Fruit fly (Drosophila melanogaster) whole organism, embryonic: ENCODE results near the gene p23.

Experiments used
- Antp ChIP-seq: fragments of 200-800 bp; sonication (Bioruptor generic); optimal IDR thresholded peaks from 3 replicates; lab custom pipeline; 2016; ENCODE audit warnings: missing biosample characterization, missing genetic modification characterization
- Awh ChIP-seq: fragments of 200-800 bp; sonication (Bioruptor generic); IDR thresholded peaks from 2 replicates; pipeline ENCODE4, ENCODE4 v1.3.6; 2022; ENCODE audit warnings: missing biosample characterization, missing genetic modification characterization
- CG10431 ChIP-seq: fragments of 200-800 bp; sonication (Bioruptor generic); optimal IDR thresholded peaks from 3 replicates; lab custom pipeline; 2018; ENCODE audit warnings: missing biosample characterization, mild to moderate bottlenecking, missing genetic modification characterization
- CG10959 ChIP-seq: fragments of 200-800 bp; sonication (Bioruptor generic); IDR thresholded peaks from 2 replicates; pipeline ENCODE4 v1.3.6; 2022; ENCODE audit warnings: missing biosample characterization, missing genetic modification characterization
- CG11695 ChIP-seq: fragments of 200-800 bp; sonication (Bioruptor generic); IDR thresholded peaks from 3 replicates; pipeline ENCODE4 v1.3.6; 2022; ENCODE audit warnings: missing biosample characterization, missing genetic modification characterization
- CG12769 ChIP-seq: fragments of 200-800 bp; sonication (Bioruptor generic); optimal IDR thresholded peaks from 2 replicates; lab custom pipeline; 2019; ENCODE audit warnings: missing biosample characterization, mild to moderate bottlenecking, missing genetic modification characterization, moderate library complexity
- CG13287 ChIP-seq: fragments of 200-800 bp; sonication (Bioruptor generic); IDR thresholded peaks from 2 replicates; pipeline ENCODE4 v1.3.6; 2022; ENCODE audit warnings: missing biosample characterization, missing genetic modification characterization; ENCODE audit not compliant: partially characterized antibody
- CG15269 ChIP-seq: fragments of 200-800 bp; sonication (Bioruptor generic); optimal IDR thresholded peaks from 2 replicates; lab custom pipeline; 2018; ENCODE audit warnings: missing biosample characterization, mild to moderate bottlenecking, missing genetic modification characterization, moderate library complexity
- CG15514 ChIP-seq: fragments of 200-800 bp; sonication (Bioruptor generic); optimal IDR thresholded peaks from 3 replicates; lab custom pipeline; 2017; ENCODE audit warnings: missing biosample characterization, missing genetic modification characterization, mild to moderate bottlenecking, moderate library complexity, missing genetic modification reagents
- CG16863 ChIP-seq: fragments of 200-800 bp; sonication (Bioruptor generic); optimal IDR thresholded peaks from 3 replicates; lab custom pipeline; 2016; ENCODE audit warnings: missing biosample characterization, missing genetic modification characterization
- CG31365 ChIP-seq: fragments of 200-800 bp; sonication (Bioruptor generic); optimal IDR thresholded peaks from 2 replicates; lab custom pipeline; 2018; ENCODE audit warnings: missing biosample characterization, mild to moderate bottlenecking, missing genetic modification characterization
- CG32772 ChIP-seq: fragments of 200-800 bp; sonication (Bioruptor generic); IDR thresholded peaks from 2 replicates; pipeline ENCODE4 v1.3.6; 2022; ENCODE audit warnings: missing biosample characterization, missing genetic modification characterization
- CG3281 ChIP-seq: fragments of 200-800 bp; sonication (Bioruptor generic); optimal IDR thresholded peaks from 3 replicates; lab custom pipeline; 2017; ENCODE audit warnings: missing biosample characterization, mild to moderate bottlenecking, missing genetic modification characterization
- CG34376 ChIP-seq: fragments of 200-800 bp; sonication (Bioruptor generic); optimal IDR thresholded peaks from 2 replicates; lab custom pipeline; 2018; ENCODE audit warnings: missing biosample characterization, mild to moderate bottlenecking, missing genetic modification characterization
- CG42726 ChIP-seq: fragments of 200-800 bp; sonication (Bioruptor generic); IDR thresholded peaks from 2 replicates; pipeline ENCODE4 v1.3.6; 2022; ENCODE audit warnings: missing biosample characterization, missing genetic modification characterization; ENCODE audit not compliant: partially characterized antibody
- CG4282 ChIP-seq: fragments of 200-800 bp; sonication (Bioruptor generic); optimal IDR thresholded peaks from 2 replicates; lab custom pipeline; 2016; ENCODE audit warnings: missing biosample characterization, missing genetic modification characterization
- CG5245 ChIP-seq: fragments of 200-800 bp; sonication (Bioruptor generic); optimal IDR thresholded peaks from 3 replicates; lab custom pipeline; 2016; ENCODE audit warnings: missing biosample characterization, missing genetic modification characterization
- CG7357 ChIP-seq: fragments of 200-800 bp; sonication (Bioruptor generic); IDR thresholded peaks from 3 replicates; pipeline ENCODE4 v1.3.6; 2022; ENCODE audit warnings: missing biosample characterization, missing genetic modification characterization
- CG7556 ChIP-seq: fragments of 200-800 bp; sonication (Bioruptor generic); optimal IDR thresholded peaks from 2 replicates; lab custom pipeline; 2017; ENCODE audit warnings: missing biosample characterization, mild to moderate bottlenecking, missing genetic modification characterization
- CG7987 ChIP-seq: fragments of 200-800 bp; sonication (Bioruptor generic); optimal IDR thresholded peaks from 2 replicates; lab custom pipeline; 2018; ENCODE audit warnings: missing biosample characterization, mild to moderate bottlenecking, missing genetic modification characterization, moderate library complexity
- Dad ChIP-seq: fragments of 200-800 bp; sonication (Bioruptor generic); optimal IDR thresholded peaks from 3 replicates; lab custom pipeline; 2016; ENCODE audit warnings: missing biosample characterization, missing genetic modification characterization
- Doc3 ChIP-seq: fragments of 200-800 bp; sonication (Bioruptor generic); IDR thresholded peaks from 3 replicates; pipeline ENCODE4 v1.3.6; 2022; ENCODE audit warnings: missing biosample characterization, missing genetic modification characterization; ENCODE audit not compliant: partially characterized antibody
- Dref ChIP-seq: fragments of 200-800 bp; sonication (Bioruptor generic); IDR thresholded peaks from 2 replicates; pipeline ENCODE4 v1.3.6; 2022; ENCODE audit warnings: missing biosample characterization, missing genetic modification characterization
- Gsc ChIP-seq: fragments of 200-800 bp; sonication (Bioruptor generic); IDR thresholded peaks from 2 replicates; pipeline ENCODE4 v1.3.6; 2022; ENCODE audit warnings: missing biosample characterization, missing genetic modification characterization
- HLH3B ChIP-seq: fragments of 200-800 bp; sonication (Bioruptor generic); IDR thresholded peaks from 2 replicates; pipeline ENCODE4 v1.3.6; 2022; ENCODE audit warnings: missing biosample characterization, missing genetic modification characterization
- Mes4 ChIP-seq: fragments of 200-800 bp; sonication (Bioruptor generic); optimal IDR thresholded peaks from 2 replicates; lab custom pipeline; 2016; ENCODE audit warnings: missing biosample characterization, missing genetic modification characterization
- Nf-YA ChIP-seq: fragments of 200-800 bp; sonication (Bioruptor generic); IDR thresholded peaks from 2 replicates; pipeline ENCODE4 v1.3.6; 2022; ENCODE audit warnings: missing biosample characterization, missing genetic modification characterization
- Opbp ChIP-seq: fragments of 200-800 bp; sonication (Bioruptor generic); IDR thresholded peaks from 3 replicates; pipeline ENCODE4 v1.3.6; 2022; ENCODE audit warnings: missing biosample characterization, missing genetic modification characterization; ENCODE audit not compliant: partially characterized antibody
- al ChIP-seq: fragments of 200-800 bp; sonication (Bioruptor generic); IDR thresholded peaks from 2 replicates; pipeline ENCODE4 v1.3.6; 2022; ENCODE audit warnings: missing biosample characterization, missing genetic modification characterization
- ato ChIP-seq: fragments of 200-800 bp; sonication (Bioruptor generic); IDR thresholded peaks from 2 replicates; pipeline ENCODE4 v1.3.6; 2022; ENCODE audit warnings: missing biosample characterization, missing genetic modification characterization; ENCODE audit not compliant: partially characterized antibody
- bigmax ChIP-seq: fragments of 200-800 bp; sonication (Bioruptor generic); optimal IDR thresholded peaks from 2 replicates; lab custom pipeline; 2018; ENCODE audit warnings: missing biosample characterization, mild to moderate bottlenecking, missing genetic modification characterization
- chinmo ChIP-seq: fragments of 200-800 bp; sonication (Bioruptor generic); IDR thresholded peaks from 4 replicates; pipeline ENCODE4 v1.3.6; 2022; ENCODE audit warnings: missing biosample characterization, missing genetic modification characterization; ENCODE audit not compliant: partially characterized antibody
- chn ChIP-seq: fragments of 200-800 bp; sonication (Bioruptor generic); optimal IDR thresholded peaks from 2 replicates; lab custom pipeline; 2016; ENCODE audit warnings: missing biosample characterization, missing genetic modification characterization
- disco-r ChIP-seq: fragments of 200-800 bp; sonication (Bioruptor generic); optimal IDR thresholded peaks from 2 replicates; lab custom pipeline; 2016; ENCODE audit warnings: missing biosample characterization, missing genetic modification characterization
- dmrt11E ChIP-seq: fragments of 200-800 bp; sonication (Bioruptor generic); optimal IDR thresholded peaks from 3 replicates; lab custom pipeline; 2018; ENCODE audit warnings: missing biosample characterization, mild to moderate bottlenecking, missing genetic modification characterization, moderate library complexity
- dpn ChIP-seq, 2 experiments: fragments of 200-800 bp; sonication (Bioruptor generic); optimal IDR thresholded peaks; 3 replicates each; lab custom pipeline; 2016; ENCODE audit warnings: missing biosample characterization in 2 of 2, missing genetic modification characterization in 2 of 2
- dysf ChIP-seq: fragments of 200-800 bp; sonication (Bioruptor generic); IDR thresholded peaks from 3 replicates; pipeline ENCODE4 v1.3.6; 2022; ENCODE audit warnings: missing biosample characterization, missing genetic modification characterization
- esg ChIP-seq: fragments of 200-800 bp; sonication (Bioruptor generic); conservative IDR thresholded peaks from 2 replicates; pipeline ENCODE4 v1.3.6; 2022; ENCODE audit warnings: missing biosample characterization, missing genetic modification characterization
- fd64A ChIP-seq: fragments of 200-800 bp; sonication (Bioruptor generic); optimal IDR thresholded peaks from 3 replicates; lab custom pipeline; 2018; ENCODE audit warnings: missing biosample characterization, mild to moderate bottlenecking, missing genetic modification characterization
- fd96Cb ChIP-seq: fragments of 200-800 bp; sonication (Bioruptor generic); optimal IDR thresholded peaks from 2 replicates; lab custom pipeline; 2018; ENCODE audit warnings: missing biosample characterization, mild to moderate bottlenecking, missing genetic modification characterization, moderate library complexity
- grau ChIP-seq: fragments of 200-800 bp; optimal IDR thresholded peaks from 3 replicates; lab custom pipeline; 2019; ENCODE audit warnings: missing biosample characterization, mild to moderate bottlenecking, missing genetic modification characterization, moderate library complexity
- grn ChIP-seq: fragments of 200-800 bp; sonication (Bioruptor generic); optimal IDR thresholded peaks from 3 replicates; lab custom pipeline; 2017; ENCODE audit warnings: missing biosample characterization, missing genetic modification characterization
- gsb-n ChIP-seq: fragments of 200-800 bp; sonication (Bioruptor generic); optimal IDR thresholded peaks from 3 replicates; lab custom pipeline; 2018; ENCODE audit warnings: missing biosample characterization, mild to moderate bottlenecking, missing genetic modification characterization
- org-1 ChIP-seq: fragments of 200-800 bp; sonication (Bioruptor generic); optimal IDR thresholded peaks from 2 replicates; lab custom pipeline; 2017; ENCODE audit warnings: missing biosample characterization, missing genetic modification characterization
- pum ChIP-seq: fragments of 200-800 bp; sonication (Bioruptor generic); optimal IDR thresholded peaks from 2 replicates; lab custom pipeline; 2016; ENCODE audit warnings: missing biosample characterization, missing genetic modification characterization
- ro ChIP-seq: fragments of 200-800 bp; sonication (Bioruptor generic); IDR thresholded peaks from 2 replicates; pipeline ENCODE4 v1.3.6; 2022; ENCODE audit warnings: missing biosample characterization, missing genetic modification characterization
- salm ChIP-seq: fragments of 200-800 bp; sonication (Bioruptor generic); optimal IDR thresholded peaks from 2 replicates; lab custom pipeline; 2018; ENCODE audit warnings: missing biosample characterization, mild to moderate bottlenecking, missing genetic modification characterization
- trh ChIP-seq: fragments of 200-800 bp; sonication (Bioruptor generic); optimal IDR thresholded peaks from 2 replicates; lab custom pipeline; 2016; ENCODE audit warnings: missing biosample characterization, missing genetic modification characterization
- yki ChIP-seq: fragments of >200 bp; optimal IDR thresholded peaks from 3 replicates; lab custom pipeline; 2018
- zfh2 ChIP-seq: fragments of 200-800 bp; sonication (Bioruptor generic); optimal IDR thresholded peaks from 2 replicates; lab custom pipeline; 2016; ENCODE audit warnings: missing biosample characterization, missing genetic modification characterization

Gene p23

DNA sequence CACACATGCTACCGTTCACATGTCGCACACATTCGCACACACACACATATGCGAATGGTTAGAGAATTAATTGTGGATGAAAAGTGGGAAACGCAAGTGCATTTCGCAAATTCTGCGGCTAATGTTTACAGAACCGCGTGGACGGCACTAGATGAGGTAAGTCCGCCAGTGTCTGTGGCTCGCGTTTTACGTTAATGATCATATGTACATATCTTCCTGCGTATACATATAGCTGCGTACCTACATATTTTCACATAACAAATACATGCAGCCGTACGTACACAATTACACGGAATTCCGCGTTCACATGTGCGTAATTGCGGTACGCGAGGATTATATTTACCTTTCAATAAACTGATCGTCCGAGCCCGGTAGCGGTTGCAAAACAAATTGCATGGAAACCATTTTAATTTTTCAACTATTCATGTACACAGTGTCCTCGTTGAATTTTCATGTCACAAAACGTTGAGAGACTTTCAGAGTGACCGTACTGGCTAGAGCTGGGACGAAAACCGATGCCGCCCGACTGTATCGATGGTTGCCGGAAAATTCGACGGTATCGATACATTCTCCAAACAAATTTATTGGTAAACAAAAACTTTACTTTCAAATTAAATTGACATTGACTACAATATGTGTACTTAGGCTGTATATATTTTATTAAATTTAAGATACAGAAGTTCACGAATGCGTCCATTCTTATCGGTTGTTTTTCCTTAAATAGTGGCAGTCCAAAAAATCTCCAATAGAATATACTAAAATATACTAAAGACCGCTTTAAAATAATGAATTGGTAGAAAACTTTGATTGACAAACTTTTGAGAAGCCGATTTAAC is 47.6 kb downstream of the p23 start, which contains the start of gene hyd (continued):
- TF ChIP-seq CG12769 (tag; lab: Kevin White, UChicago) = no peak
- no peak for TF ChIP-seq esg (GFP tag; lab: Robert Waterston, UW)
- TF ChIP-seq CG10959 (GFP tag; lab: Robert Waterston, UW) = no peak
- TF ChIP-seq Doc3 (GFP tag; lab: Robert Waterston, UW) = peak; percentile 78; the same call in 2 of the 3 replicates
- no peak for TF ChIP-seq gsb-n (tag; lab: Kevin White, UChicago)
- TF ChIP-seq fd64A = no peak
- no peak for TF ChIP-seq CG7556 (GFP tag; lab: Kevin White, UChicago)
- no peak for TF ChIP-seq Antp
- TF ChIP-seq CG32772 = no peak
- TF ChIP-seq zfh2 = no peak
- peak; percentile 89 for TF ChIP-seq Dref (GFP tag; lab: Robert Waterston, UW)
- TF ChIP-seq Awh (GFP tag; lab: Robert Waterston, UW) = no peak
- no peak for TF ChIP-seq CG7357
- TF ChIP-seq CG15514 (GFP tag; lab: Kevin White, UChicago) = no peak
- TF ChIP-seq Gsc (GFP tag; lab: Robert Waterston, UW) = no peak
- no peak for TF ChIP-seq pum (GFP tag; lab: Kevin White, UChicago)
- TF ChIP-seq grn = no peak
- TF ChIP-seq CG16863 (GFP tag; lab: Kevin White, UChicago) = peak; percentile 24
- TF ChIP-seq yki (lab: Kevin White, UChicago) = no peak
- TF ChIP-seq CG11695 (GFP tag; lab: Robert Waterston, UW) = no peak
- peak; percentile 87 for TF ChIP-seq CG13287 (GFP tag; lab: Robert Waterston, UW)
- no peak for TF ChIP-seq org-1 (GFP tag; lab: Kevin White, UChicago)
- no peak for TF ChIP-seq bigmax (GFP tag; lab: Kevin White, UChicago)
- no peak for TF ChIP-seq CG4282 (GFP tag; lab: Kevin White, UChicago)
- peak; percentile 33; the same call in 1 of the 2 replicates for TF ChIP-seq Nf-YA (GFP tag; lab: Robert Waterston, UW)
- no peak for TF ChIP-seq CG7987
- peak; percentile 74; the same call in 1 of the 2 replicates for TF ChIP-seq CG42726 (GFP tag; lab: Robert Waterston, UW)
- peak; percentile 72; the same call in 1 of the 4 replicates for TF ChIP-seq chinmo
- no peak for TF ChIP-seq trh (GFP tag; lab: Kevin White, UChicago)
- TF ChIP-seq salm (tag; lab: Kevin White, UChicago) = no peak
- no peak for TF ChIP-seq chn (GFP tag; lab: Kevin White, UChicago)
- no peak for TF ChIP-seq CG15269 (tag; lab: Kevin White, UChicago)
- no peak for TF ChIP-seq disco-r (GFP tag; lab: Kevin White, UChicago)
- no peak for TF ChIP-seq dmrt11E
- TF ChIP-seq dysf = no peak
- no peak for TF ChIP-seq CG10431 (GFP tag; lab: Kevin White, UChicago)
- TF ChIP-seq al (GFP tag; lab: Robert Waterston, UW) = no peak
- TF ChIP-seq grau (tag; lab: Kevin White, UChicago) = no peak
- no peak for TF ChIP-seq fd96Cb
- TF ChIP-seq CG3281 (GFP tag; lab: Kevin White, UChicago) = no peak
- TF ChIP-seq Dad (GFP tag; lab: Kevin White, UChicago) = no peak
- peak; percentile 73 for TF ChIP-seq ato (GFP tag; lab: Robert Waterston, UW)
- peak; percentile 87 for TF ChIP-seq Opbp (GFP tag; lab: Robert Waterston, UW)
- no peak for TF ChIP-seq HLH3B (GFP tag; lab: Robert Waterston, UW)
- TF ChIP-seq dpn (GFP tag; optimal IDR thresholded peaks at IDR 0.05; lab: Kevin White, UChicago) = no peak
- TF ChIP-seq CG31365 (tag; lab: Kevin White, UChicago) = no peak
- TF ChIP-seq CG5245 = no peak
- TF ChIP-seq ro (GFP tag; lab: Robert Waterston, UW) = no peak
- peak; percentile 43 for TF ChIP-seq CG34376 (GFP tag; lab: Kevin White, UChicago)
- no peak for TF ChIP-seq Mes4 (GFP tag; lab: Kevin White, UChicago)
